Worm (Caenorhabditis elegans): Measurements from ENCODE around the gene Y39A1A.16.
A peak's percentile ranks its signal among the peaks of the same experiment; 100 is the strongest.

The Y39A1A.16 gene

DNA sequence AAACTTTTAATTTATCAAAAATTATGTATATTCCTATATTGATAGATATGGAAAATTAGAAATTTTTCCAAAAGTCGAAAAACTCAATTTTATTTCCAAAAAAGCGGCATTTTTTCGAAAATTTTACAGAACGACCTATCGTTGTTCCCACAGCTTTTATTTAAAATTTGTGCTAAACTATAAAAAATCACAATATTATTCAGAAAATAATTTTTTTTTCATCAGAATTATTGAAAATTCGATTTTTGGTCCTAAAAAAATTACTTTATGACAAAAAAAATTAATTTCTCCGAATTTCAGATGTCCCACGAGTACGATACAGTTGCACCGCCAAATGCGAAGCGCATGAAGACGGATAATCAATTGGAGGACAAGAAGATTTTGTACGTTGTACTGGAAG is 29.9 kb upstream of the Y39A1A.16 start, which contains the start of gene emg-1:
Gene emg-1, plus strand, starts transcription at position 301 of the 400 bp plus-strand sequence.
- TF ChIP-seq aha-1 (tag) (no peak), ztf-11 (tag; optimal IDR thresholded peaks at IDR 0.05) (no peak), daf-19 (GFP tag; conservative IDR thresholded peaks at IDR 0.05) (no peak), mdt-29 (GFP tag; IDR thresholded peaks at IDR 0.05) (no peak), snpc-4 (tag; optimal IDR thresholded peaks at IDR 0.05) (no peak), F26F4.8 (GFP tag; conservative IDR thresholded peaks at IDR 0.05) (no peak), tag-97 (GFP tag; IDR thresholded peaks at IDR 0.05) (no peak)

- TF ChIP-seq mep-1 (tag; optimal IDR thresholded peaks at IDR 0.05) (peak; percentile 40), unc-62 (GFP tag; optimal IDR thresholded peaks at IDR 0.05 in 1 of 2) (peak in 1 of 2 experiments; percentile 94), unc-62 (tag; optimal IDR thresholded peaks at IDR 0.05) (no peak), hif-1 (tag; optimal IDR thresholded peaks at IDR 0.05) (no peak), pha-4 (GFP tag; IDR thresholded peaks at IDR 0.05) (no peak), pha-4 (tag; optimal IDR thresholded peaks at IDR 0.05) (no peak), hlh-30 (tag; optimal IDR thresholded peaks at IDR 0.05; ENCODE audit: insufficient read depth) (peak; percentile 68), mes-2 (tag; optimal IDR thresholded peaks at IDR 0.05; ENCODE audit: poor library complexity, severe bottlenecking) (peak; percentile 70), nhr-25 (tag; optimal IDR thresholded peaks at IDR 0.05; ENCODE audit: borderline replicate concordance, insufficient read depth) (no peak), attf-4 (tag; optimal IDR thresholded peaks at IDR 0.05) (no peak), lin-38 (GFP tag; IDR thresholded peaks at IDR 0.05) (peak; percentile 51), hmg-1.1 (GFP tag; IDR thresholded peaks at IDR 0.05) (peak; percentile 89), ceh-28 (tag; optimal IDR thresholded peaks at IDR 0.05) (peak; percentile 34), F10B5.3 (tag; optimal IDR thresholded peaks at IDR 0.05) (no peak), nhr-6 (tag; optimal IDR thresholded peaks at IDR 0.05) (peak; percentile 24), daf-12 (tag; optimal IDR thresholded peaks at IDR 0.05) (no peak), zip-2 (tag; optimal IDR thresholded peaks at IDR 0.05) (no peak), dmd-6 (GFP tag; IDR thresholded peaks at IDR 0.05) (no peak), daf-16 (GFP tag; optimal IDR thresholded peaks at IDR 0.05) (no peak), daf-16 (tag; optimal IDR thresholded peaks at IDR 0.05) (peak; percentile 18), rbr-2 (tag; optimal IDR thresholded peaks at IDR 0.05) (peak; percentile 17), Y105C5A.15 (GFP tag; IDR thresholded peaks at IDR 0.05) (no peak), snpc-1.2 (GFP tag; IDR thresholded peaks at IDR 0.05) (0 out of 2 replicates have a peak, but pooled peaks have one; percentile 16), hlh-11 (tag; optimal IDR thresholded peaks at IDR 0.05) (peak; percentile 59), mxl-3 (GFP tag; optimal IDR thresholded peaks at IDR 0.05) (no peak), lsy-2 (tag; optimal IDR thresholded peaks at IDR 0.05) (peak in 1 of 2 experiments; percentile 60), zfp-3 (GFP tag; conservative IDR thresholded peaks at IDR 0.05) (no peak), dpl-1 (GFP tag; optimal IDR thresholded peaks at IDR 0.05) (peak; percentile 21), dve-1 (tag; optimal IDR thresholded peaks at IDR 0.05; ENCODE audit: insufficient read depth) (peak; percentile 2), aha-1 (tag) (peak; percentile 84)
These were observed 27.4 kb upstream of the Y39A1A.16 start for ce11 chrIII:10651634-10652033.

ce11 chrIII:10652833-10653232 is 26.2 kb upstream of the Y39A1A.16 start:
- TF ChIP-seq nhr-42 (GFP tag; IDR thresholded peaks at IDR 0.05) = no peak
- no peak for TF ChIP-seq sdz-12 (GFP tag; optimal IDR thresholded peaks at IDR 0.05)
- no peak for TF ChIP-seq ZK546.5 (tag; optimal IDR thresholded peaks at IDR 0.05)
- no peak for TF ChIP-seq zag-1 (tag; optimal IDR thresholded peaks at IDR 0.05)
- TF ChIP-seq F44E2.7 (GFP tag; IDR thresholded peaks at IDR 0.05) = no peak
- no peak for TF ChIP-seq nhr-11 (tag; optimal IDR thresholded peaks at IDR 0.05)
- TF ChIP-seq ceh-20 (GFP tag; IDR thresholded peaks at IDR 0.05) = no peak
